Worm (Caenorhabditis elegans) whole organism, L1 larva: Measurements from ENCODE around the gene F26D2.16.

Source experiments
- ama-1 ChIP-seq: fragments of 150-350 bp; optimal IDR thresholded peaks from 2 replicates; lab custom pipeline; 2014
- ceh-88 ChIP-seq: fragments of 200-800 bp; sonication (Bioruptor generic); IDR thresholded peaks from 2 replicates; pipeline ENCODE4 v1.3.6; 2022; ENCODE audit warnings: missing genetic modification characterization, missing compliant biosample characterization
- egl-13 ChIP-seq: sonication (generic microtip); optimal IDR thresholded peaks from 2 replicates; lab custom pipeline; 2016; ENCODE audit warnings: missing genotype, missing genetic modification reagents, missing genetic modification characterization, missing compliant biosample characterization
- elt-2 ChIP-seq: sonication (generic microtip); optimal IDR thresholded peaks from 2 replicates; lab custom pipeline; 2016; ENCODE audit warnings: missing genetic modification characterization, mild to moderate bottlenecking, inconsistent platforms, missing compliant biosample characterization, missing genetic modification reagents
- elt-3 ChIP-seq, 6 experiments: fragments of 150-350 bp in 1 of 6; sonication (generic microtip); optimal IDR thresholded peaks; 2 replicates each; lab custom pipeline; 2017 to 2018; ENCODE audit warnings: missing biosample characterization in 6 of 6, missing genetic modification characterization in 6 of 6, inconsistent platforms in 1 of 6
- fkh-10 ChIP-seq: sonication (generic microtip); optimal IDR thresholded peaks from 2 replicates; lab custom pipeline; 2017; ENCODE audit warnings: missing biosample characterization, missing genetic modification reagents, missing genetic modification characterization
- hlh-4 ChIP-seq: sonication (generic microtip); optimal IDR thresholded peaks from 2 replicates; lab custom pipeline; 2016; ENCODE audit warnings: mild to moderate bottlenecking, missing genetic modification characterization, missing compliant biosample characterization
- lin-15B ChIP-seq: fragments of 150-350 bp; sonication (generic microtip); optimal IDR thresholded peaks from 3 replicates; lab custom pipeline; 2014; ENCODE audit warnings: missing biosample characterization, missing genetic modification characterization
- lin-39 ChIP-seq: fragments of 150-350 bp; optimal IDR thresholded peaks from 2 replicates; lab custom pipeline; 2014; ENCODE audit warnings: missing biosample characterization, missing genetic modification reagents, missing genetic modification characterization
- lsy-2 ChIP-seq, 2 experiments: fragments of 150-350 bp; optimal IDR thresholded peaks; 2 replicates each; lab custom pipeline; 2014; ENCODE audit warnings: missing biosample characterization in 2 of 2, missing genetic modification characterization in 2 of 2
- mep-1 ChIP-seq: fragments of 150-350 bp; optimal IDR thresholded peaks from 2 replicates; lab custom pipeline; 2014; ENCODE audit warnings: missing biosample characterization, missing genetic modification characterization
- nhr-28 ChIP-seq: fragments of 150-350 bp; optimal IDR thresholded peaks from 2 replicates; lab custom pipeline; 2014; ENCODE audit warnings: missing biosample characterization, missing genetic modification characterization
- unc-62 ChIP-seq: fragments of 150-350 bp; optimal IDR thresholded peaks from 2 replicates; lab custom pipeline; 2014; ENCODE audit warnings: missing biosample characterization, missing genetic modification reagents, missing genetic modification characterization
- ztf-11 ChIP-seq, 2 experiments: sonication (generic microtip); optimal IDR thresholded peaks; 2 replicates each; lab custom pipeline; 2016 to 2017; ENCODE audit warnings: missing genetic modification characterization in 2 of 2, missing biosample characterization in 1 of 2, missing compliant biosample characterization in 1 of 2

- no peak for TF ChIP-seq elt-3 (tag; optimal IDR thresholded peaks at IDR 0.05; lab: Kevin White, UChicago)
- no peak for TF ChIP-seq lin-39 (tag; lab: Kevin White, UChicago)
- no peak for TF ChIP-seq egl-13 (tag; lab: Kevin White, UChicago)
- TF ChIP-seq ztf-11 (tag; optimal IDR thresholded peaks at IDR 0.05; lab: Kevin White, UChicago), result no peak
- no peak for TF ChIP-seq unc-62 (GFP tag; lab: Kevin White, UChicago)
- no peak for TF ChIP-seq nhr-28 (tag; lab: Kevin White, UChicago)
- TF ChIP-seq hlh-4 (tag; lab: Kevin White, UChicago), result no peak
- no peak for TF ChIP-seq lsy-2 (tag; optimal IDR thresholded peaks at IDR 0.05; lab: Kevin White, UChicago)
- TF ChIP-seq elt-2, result no peak
- TF ChIP-seq ceh-88, result no peak
- TF ChIP-seq ama-1 (lab: Kevin White, UChicago), result no peak
- TF ChIP-seq mep-1, result no peak
- TF ChIP-seq fkh-10 (GFP tag; lab: Kevin White, UChicago), result no peak
- TF ChIP-seq lin-15B (tag; lab: Kevin White, UChicago), result no peak
These were observed 45.0 kb downstream of the F26D2.16 start, which contains the start of gene srv-34 for ce11 chrV:16374676-16375075.
